Worm (Caenorhabditis elegans): ENCODE measurements around the gene srab-1.
A peak's percentile ranks its signal among the peaks of the same experiment; 100 is the strongest.

- TF ChIP-seq snpc-4 (tag; optimal IDR thresholded peaks at IDR 0.05) = no peak
- TF ChIP-seq elt-1 (tag; optimal IDR thresholded peaks at IDR 0.05; ENCODE audit: borderline replicate concordance, insufficient read depth) = no peak
- no peak for TF ChIP-seq ztf-11 (tag; optimal IDR thresholded peaks at IDR 0.05)
- peak; percentile 36 for TF ChIP-seq nhr-237 (tag; optimal IDR thresholded peaks at IDR 0.05)
- TF ChIP-seq pha-4 (tag; optimal IDR thresholded peaks at IDR 0.05) = no peak
- TF ChIP-seq unc-62 (GFP tag; optimal IDR thresholded peaks at IDR 0.05) = no peak
- TF ChIP-seq nhr-12 (tag; optimal IDR thresholded peaks at IDR 0.05) = no peak
- TF ChIP-seq lin-13 (tag; optimal IDR thresholded peaks at IDR 0.05) = no peak
- no peak for TF ChIP-seq lsy-2 (tag; optimal IDR thresholded peaks at IDR 0.05)
Observed at ce11 chrV:5064761-5065421, 37.0 kb downstream of the srab-1 start, which contains the start of gene mlk-1.
